Fruit fly (Drosophila melanogaster) S2 (cell line): Measurements from ENCODE around the gene CG17109.

ENCODE experiments used
- CG8478 ChIP-seq: fragments of >200 bp; optimal IDR thresholded peaks from 2 replicates; lab custom pipeline; 2018
- CTCF ChIP-seq, 2 experiments: fragments of >200 bp; optimal IDR thresholded peaks; 2 replicates each; lab custom pipeline; 2018

DNA sequence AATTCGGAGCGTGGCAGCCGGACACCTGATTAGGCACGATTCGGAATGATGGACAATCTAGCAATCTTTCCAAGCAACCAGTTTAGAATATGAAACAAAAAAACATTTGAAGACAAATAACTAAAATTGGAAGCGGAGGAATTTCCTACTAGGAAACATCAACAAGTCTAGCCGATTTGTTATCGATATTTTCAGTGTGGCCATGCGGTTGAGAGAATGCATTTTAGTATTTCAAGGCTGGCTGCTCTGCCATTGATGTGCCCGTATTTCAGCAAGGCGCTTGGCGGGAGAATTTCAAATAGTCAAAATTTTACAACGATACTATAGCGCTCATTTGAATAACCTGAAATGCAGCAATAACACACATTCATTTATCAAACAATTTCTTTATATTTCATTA, 32.3 kb downstream of the CG17109 start, which contains the start of gene CG31457:
- TF ChIP-seq CG8478 (lab: Kevin White, UChicago) (no peak), CTCF (optimal IDR thresholded peaks at IDR 0.05; lab: Kevin White, UChicago) (peak; percentile 49 to 50)
